Worm (Caenorhabditis elegans) whole organism, mixed stage, embryonic: ENCODE results near the gene lgc-52.

ENCODE experiments used
- bed-3 ChIP-seq: fragments of 200-800 bp; sonication (Bioruptor generic); optimal IDR thresholded peaks from 3 replicates; lab custom pipeline; 2018; ENCODE audit warnings: mild to moderate bottlenecking, missing genetic modification characterization, moderate library complexity, missing compliant biosample characterization
- blmp-1 ChIP-seq: fragments of 150-350 bp; optimal IDR thresholded peaks from 2 replicates; lab custom pipeline; 2014; ENCODE audit warnings: missing biosample characterization, missing genetic modification characterization
- ces-1 ChIP-seq: fragments of 150-350 bp; optimal IDR thresholded peaks from 2 replicates; lab custom pipeline; 2014; ENCODE audit warnings: missing biosample characterization, missing genetic modification reagents, missing genetic modification characterization
- lin-13 ChIP-seq: fragments of 150-350 bp; optimal IDR thresholded peaks from 2 replicates; lab custom pipeline; 2014; ENCODE audit warnings: missing biosample characterization, missing genetic modification characterization
- mab-5 ChIP-seq: fragments of 150-350 bp; optimal IDR thresholded peaks from 2 replicates; lab custom pipeline; 2014; ENCODE audit warnings: missing biosample characterization, missing genetic modification characterization
- mls-2 ChIP-seq: sonication (generic microtip); optimal IDR thresholded peaks from 2 replicates; lab custom pipeline; 2016; ENCODE audit warnings: mild to moderate bottlenecking, missing genetic modification characterization, moderate library complexity, missing compliant biosample characterization
- nhr-28 ChIP-seq: fragments of 150-350 bp; optimal IDR thresholded peaks from 2 replicates; lab custom pipeline; 2014; ENCODE audit warnings: missing biosample characterization, missing genetic modification characterization
- nhr-76 ChIP-seq: sonication (generic microtip); optimal IDR thresholded peaks from 2 replicates; lab custom pipeline; 2017; ENCODE audit warnings: missing biosample characterization, missing genetic modification characterization
- snpc-4 ChIP-seq: fragments of 150-350 bp; optimal IDR thresholded peaks from 2 replicates; lab custom pipeline; 2014; ENCODE audit warnings: missing biosample characterization, missing genetic modification characterization
- tbx-8 ChIP-seq: fragments of 200-800 bp; sonication (Bioruptor generic); optimal IDR thresholded peaks from 2 replicates; lab custom pipeline; 2018; ENCODE audit warnings: mild to moderate bottlenecking, missing genetic modification characterization, moderate library complexity, missing compliant biosample characterization
- unc-120 ChIP-seq: sonication (generic microtip); optimal IDR thresholded peaks from 2 replicates; lab custom pipeline; 2017; ENCODE audit warnings: missing genetic modification characterization, missing compliant biosample characterization; ENCODE audit not compliant: poor library complexity, severe bottlenecking
- ztf-11 ChIP-seq: fragments of 150-350 bp; optimal IDR thresholded peaks from 2 replicates; lab custom pipeline; 2014; ENCODE audit warnings: missing biosample characterization, missing genetic modification characterization

ce11 chrIV:15291162-15291561, 55.2 kb downstream of the lgc-52 start, which contains the start of gene pqn-90:
- TF ChIP-seq unc-120 (no peak), ztf-11 (tag; lab: Kevin White, UChicago) (no peak), nhr-76 (tag; lab: Kevin White, UChicago) (no peak), lin-13 (no peak), blmp-1 (tag; lab: Kevin White, UChicago) (no peak), ces-1 (GFP tag; lab: Kevin White, UChicago) (no peak), tbx-8 (no peak), mab-5 (tag; lab: Kevin White, UChicago) (no peak), snpc-4 (tag; lab: Kevin White, UChicago) (no peak), mls-2 (tag; lab: Kevin White, UChicago) (no peak), bed-3 (GFP tag; lab: Kevin White, UChicago) (no peak), nhr-28 (no peak)
